Fruit fly (Drosophila melanogaster) whole organism, prepupa: ENCODE data around the gene CG43403.

Experiments used
- CG10631 ChIP-seq: fragments of 200-800 bp; sonication (Bioruptor generic); optimal IDR thresholded peaks from 2 replicates; lab custom pipeline; 2016; ENCODE audit warnings: missing biosample characterization, missing genetic modification characterization
- CG15336 ChIP-seq: fragments of 200-800 bp; sonication (Bioruptor generic); IDR thresholded peaks from 2 replicates; pipeline ENCODE4 v1.3.6; 2022; ENCODE audit warnings: missing biosample characterization, missing genetic modification characterization
- CG9139 ChIP-seq: fragments of 200-800 bp; sonication (Bioruptor generic); optimal IDR thresholded peaks from 3 replicates; lab custom pipeline; 2017; ENCODE audit warnings: missing biosample characterization, mild to moderate bottlenecking, missing genetic modification characterization
- Hr39 ChIP-seq: fragments of 200-800 bp; sonication (Bioruptor generic); optimal IDR thresholded peaks from 2 replicates; lab custom pipeline; 2016; ENCODE audit warnings: missing biosample characterization, missing genetic modification characterization
- Sox14 ChIP-seq: fragments of 200-800 bp; sonication (Bioruptor generic); optimal IDR thresholded peaks from 3 replicates; lab custom pipeline; 2016; ENCODE audit warnings: missing biosample characterization, missing genetic modification characterization
- acj6 ChIP-seq: fragments of 200-800 bp; sonication (Bioruptor generic); optimal IDR thresholded peaks from 3 replicates; lab custom pipeline; 2016; ENCODE audit warnings: missing biosample characterization, missing genetic modification characterization
- cyc ChIP-seq: fragments of 200-800 bp; sonication (Bioruptor generic); optimal IDR thresholded peaks from 3 replicates; lab custom pipeline; 2016; ENCODE audit warnings: missing biosample characterization, missing genetic modification characterization
- vri ChIP-seq: fragments of 200-800 bp; sonication (Bioruptor generic); optimal IDR thresholded peaks from 3 replicates; lab custom pipeline; 2016; ENCODE audit warnings: missing biosample characterization, mild to moderate bottlenecking, missing genetic modification characterization

DNA sequence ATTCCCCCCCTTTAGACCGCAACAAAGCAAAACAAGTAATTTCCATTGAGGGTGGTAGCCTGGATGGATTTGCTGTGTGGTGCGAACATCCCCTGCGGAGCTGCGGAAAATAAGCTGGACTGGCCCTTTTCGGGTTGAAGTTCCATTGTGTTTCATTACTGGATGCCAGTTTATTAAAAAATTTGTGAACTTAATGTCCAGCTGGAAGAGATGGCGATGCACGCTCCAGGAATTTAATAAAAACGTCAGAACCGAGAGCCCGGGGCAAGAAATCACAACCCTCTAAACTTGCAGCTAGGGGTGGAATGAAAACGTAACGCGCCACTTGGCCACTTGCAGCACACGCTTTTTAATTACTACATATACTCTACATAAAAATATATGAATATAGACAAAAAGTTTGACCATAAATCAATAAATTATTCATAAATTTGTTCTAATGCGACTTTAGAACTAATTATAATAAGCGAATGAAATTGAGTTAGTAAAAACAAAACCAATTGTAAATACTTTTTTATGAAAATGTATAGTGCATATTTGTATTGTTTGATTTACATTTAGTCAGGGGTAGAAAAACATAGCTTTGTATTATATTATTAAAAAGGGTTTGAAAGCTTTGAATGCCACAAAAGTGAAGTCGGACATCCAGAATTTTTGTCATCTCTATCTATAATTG, 16.5 kb downstream of the CG43403 start:
- no peak for TF ChIP-seq CG10631
- TF ChIP-seq CG15336: no peak
- no peak for TF ChIP-seq acj6 (GFP tag; lab: Kevin White, UChicago)
- TF ChIP-seq Sox14 (GFP tag; lab: Kevin White, UChicago): no peak
- no peak for TF ChIP-seq CG9139
- TF ChIP-seq Hr39: no peak
- TF ChIP-seq vri: no peak
- no peak for TF ChIP-seq cyc (GFP tag; lab: Kevin White, UChicago)
